Worm (Caenorhabditis elegans) whole organism, mixed stage, embryonic: ENCODE data around the gene F09C6.15.

Experiments used
- sptf-1 ChIP-seq: sonication (generic microtip); optimal IDR thresholded peaks from 2 replicates; lab custom pipeline; 2017; ENCODE audit warnings: mild to moderate bottlenecking, missing genetic modification characterization, moderate library complexity, missing compliant biosample characterization
- zip-8 ChIP-seq: fragments of 150-350 bp; optimal IDR thresholded peaks from 2 replicates; lab custom pipeline; 2014; ENCODE audit warnings: missing biosample characterization, missing genetic modification characterization

DNA sequence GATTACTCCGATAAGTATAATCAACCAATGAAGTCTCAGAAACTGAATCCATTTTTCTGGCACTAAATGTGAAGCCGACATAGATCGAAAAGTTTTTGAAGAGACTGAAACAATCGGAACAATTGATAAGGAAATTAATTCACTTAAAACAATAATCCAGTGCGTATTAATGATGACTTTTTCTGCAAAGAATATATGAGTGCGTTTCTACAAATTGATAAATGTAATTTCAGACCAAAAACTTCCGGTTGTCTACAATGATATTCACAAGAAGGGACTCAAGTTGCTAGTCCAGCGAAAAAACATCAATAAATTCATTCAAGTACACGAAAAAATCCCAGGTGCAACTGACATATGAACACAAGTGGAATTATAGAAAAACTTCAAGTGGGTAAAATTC lies 23.8 kb upstream of the F09C6.15 start, which contains the start of gene clec-33:
- TF ChIP-seq zip-8 (tag; lab: Kevin White, UChicago) (no peak), sptf-1 (no peak)
